Worm (Caenorhabditis elegans) whole organism, L1 larva: ENCODE data around the gene hir-1.

Experiments used
- F16B12.6 ChIP-seq: fragments of 150-350 bp; optimal IDR thresholded peaks from 2 replicates; lab custom pipeline; 2014; ENCODE audit warnings: missing biosample characterization, missing genetic modification characterization
- aha-1 ChIP-seq: fragments of 150-350 bp; optimal IDR thresholded peaks from 2 replicates; lab custom pipeline; 2014; ENCODE audit warnings: missing biosample characterization, missing genetic modification characterization
- ama-1 ChIP-seq: fragments of 150-350 bp; optimal IDR thresholded peaks from 2 replicates; lab custom pipeline; 2014
- blmp-1 ChIP-seq: fragments of 150-350 bp; optimal IDR thresholded peaks from 2 replicates; lab custom pipeline; 2014; ENCODE audit warnings: missing biosample characterization, missing genetic modification characterization
- ceh-82 ChIP-seq, 3 experiments: fragments of 150-350 bp in 1 of 3; sonication (generic microtip) in 2 of 3; optimal IDR thresholded peaks; 2 replicates each; lab custom pipeline; 2014 to 2017; ENCODE audit warnings: missing biosample characterization in 3 of 3, missing genetic modification characterization in 3 of 3
- egl-27 ChIP-seq, 2 experiments: fragments of 150-350 bp in 1 of 2; sonication (generic microtip); optimal IDR thresholded peaks; 3 replicates each; lab custom pipeline; 2017 to 2018; ENCODE audit warnings: missing biosample characterization in 2 of 2, missing genetic modification characterization in 2 of 2, missing genetic modification reagents in 2 of 2
- irx-1 ChIP-seq: sonication (generic microtip); optimal IDR thresholded peaks from 2 replicates; lab custom pipeline; 2016; ENCODE audit warnings: missing genetic modification characterization, missing compliant biosample characterization
- isw-1 ChIP-seq: fragments of 200-800 bp; sonication (Bioruptor generic); IDR thresholded peaks from 2 replicates; pipeline ENCODE4 v1.3.6; 2022; ENCODE audit warnings: missing genetic modification characterization, missing compliant biosample characterization
- nhr-28 ChIP-seq: fragments of 150-350 bp; optimal IDR thresholded peaks from 2 replicates; lab custom pipeline; 2014; ENCODE audit warnings: missing biosample characterization, missing genetic modification characterization
- pqm-1 ChIP-seq: sonication (generic microtip); optimal IDR thresholded peaks from 3 replicates; lab custom pipeline; 2017; ENCODE audit warnings: missing biosample characterization, missing genetic modification characterization
- sox-4 ChIP-seq: sonication (generic microtip); optimal IDR thresholded peaks from 2 replicates; lab custom pipeline; 2016; ENCODE audit warnings: missing genetic modification characterization, missing compliant biosample characterization
- unc-62 ChIP-seq: fragments of 150-350 bp; optimal IDR thresholded peaks from 2 replicates; lab custom pipeline; 2014; ENCODE audit warnings: missing biosample characterization, missing genetic modification reagents, missing genetic modification characterization
- ztf-11 ChIP-seq, 2 experiments: sonication (generic microtip); optimal IDR thresholded peaks; 2 replicates each; lab custom pipeline; 2016 to 2017; ENCODE audit warnings: missing genetic modification characterization in 2 of 2, missing biosample characterization in 1 of 2, missing compliant biosample characterization in 1 of 2
- ztf-4 ChIP-seq: fragments of 150-350 bp; optimal IDR thresholded peaks from 2 replicates; lab custom pipeline; 2014; ENCODE audit warnings: missing biosample characterization, missing genetic modification characterization

DNA sequence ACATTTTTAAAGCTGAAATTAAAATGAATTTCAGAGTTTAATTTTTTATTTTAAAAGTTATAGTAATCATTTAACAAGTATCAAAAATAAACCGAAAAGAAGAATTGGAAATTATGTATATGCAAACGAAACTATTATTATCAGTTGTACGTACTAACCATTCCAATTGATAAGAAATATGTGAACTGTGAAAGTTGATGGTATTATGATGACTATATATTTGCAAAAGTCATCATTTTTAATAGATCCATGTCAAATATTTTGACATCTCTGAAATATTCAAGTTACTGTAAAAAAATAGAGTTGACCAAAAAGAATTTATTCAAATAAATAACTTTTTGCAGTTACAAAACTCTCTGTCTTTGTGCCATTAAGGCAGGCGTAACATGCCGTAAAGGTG lies 26.1 kb downstream of the hir-1 start, which contains the start of gene ugt-48:
- TF ChIP-seq nhr-28 (tag; lab: Kevin White, UChicago) (no peak), ztf-11 (tag; optimal IDR thresholded peaks at IDR 0.05; lab: Kevin White, UChicago) (no peak), ceh-82 (tag; optimal IDR thresholded peaks at IDR 0.05; lab: Kevin White, UChicago) (no peak), sox-4 (tag; lab: Kevin White, UChicago) (no peak), blmp-1 (tag; lab: Kevin White, UChicago) (no peak), F16B12.6 (no peak), ama-1 (no peak), isw-1 (GFP tag; lab: Robert Waterston, UW) (no peak), ztf-4 (no peak), irx-1 (tag; lab: Kevin White, UChicago) (no peak), egl-27 (tag; optimal IDR thresholded peaks at IDR 0.05; lab: Kevin White, UChicago) (no peak), unc-62 (GFP tag; lab: Kevin White, UChicago) (no peak), pqm-1 (tag; lab: Kevin White, UChicago) (no peak), aha-1 (tag; lab: Kevin White, UChicago) (no peak)
